Fruit fly (Drosophila melanogaster) whole organism, embryonic: Measurements from ENCODE around the gene CG3348.
A peak's percentile ranks its signal among the peaks of the same experiment; 100 is the strongest.

ENCODE experiments used
- CG10321 ChIP-seq: fragments of 200-800 bp; sonication (Bioruptor generic); IDR thresholded peaks from 2 replicates; pipeline ENCODE4 v1.3.6; 2022; ENCODE audit warnings: missing biosample characterization, missing genetic modification characterization
- CG1647 ChIP-seq: fragments of 200-800 bp; sonication (Bioruptor generic); optimal IDR thresholded peaks from 3 replicates; lab custom pipeline; 2016; ENCODE audit warnings: missing biosample characterization, missing genetic modification characterization
- CG6791 ChIP-seq: fragments of 200-800 bp; sonication (Bioruptor generic); IDR thresholded peaks from 3 replicates; pipeline ENCODE4 v1.3.6; 2022; ENCODE audit warnings: missing biosample characterization, missing genetic modification characterization; ENCODE audit not compliant: partially characterized antibody
- CG7357 ChIP-seq: fragments of 200-800 bp; sonication (Bioruptor generic); IDR thresholded peaks from 3 replicates; pipeline ENCODE4 v1.3.6; 2022; ENCODE audit warnings: missing biosample characterization, missing genetic modification characterization
- Ets65A ChIP-seq: fragments of 200-800 bp; sonication (Bioruptor generic); peaks from one replicate; lab custom pipeline; 2016; ENCODE audit warnings: missing biosample characterization, missing genetic modification characterization
- Ssrp ChIP-seq: fragments of 200-800 bp; sonication (Bioruptor generic); optimal IDR thresholded peaks from 2 replicates; lab custom pipeline; 2018; ENCODE audit warnings: missing biosample characterization, mild to moderate bottlenecking, missing genetic modification characterization, moderate library complexity
- az2 ChIP-seq: fragments of 200-800 bp; sonication (Bioruptor generic); optimal IDR thresholded peaks from 3 replicates; lab custom pipeline; 2016; ENCODE audit warnings: missing biosample characterization, missing genetic modification characterization
- fd3F ChIP-seq: fragments of 200-800 bp; sonication (Bioruptor generic); optimal IDR thresholded peaks from 2 replicates; lab custom pipeline; 2018; ENCODE audit warnings: missing biosample characterization, mild to moderate bottlenecking, missing genetic modification characterization, moderate library complexity
- psq ChIP-seq: fragments of 200-800 bp; sonication (Bioruptor generic); optimal IDR thresholded peaks from 2 replicates; lab custom pipeline; 2017; ENCODE audit warnings: missing biosample characterization, missing genetic modification characterization
- usp ChIP-seq: fragments of >200 bp; optimal IDR thresholded peaks from 2 replicates; lab custom pipeline; 2017; ENCODE audit warnings: missing biosample characterization, missing genetic modification characterization

DNA sequence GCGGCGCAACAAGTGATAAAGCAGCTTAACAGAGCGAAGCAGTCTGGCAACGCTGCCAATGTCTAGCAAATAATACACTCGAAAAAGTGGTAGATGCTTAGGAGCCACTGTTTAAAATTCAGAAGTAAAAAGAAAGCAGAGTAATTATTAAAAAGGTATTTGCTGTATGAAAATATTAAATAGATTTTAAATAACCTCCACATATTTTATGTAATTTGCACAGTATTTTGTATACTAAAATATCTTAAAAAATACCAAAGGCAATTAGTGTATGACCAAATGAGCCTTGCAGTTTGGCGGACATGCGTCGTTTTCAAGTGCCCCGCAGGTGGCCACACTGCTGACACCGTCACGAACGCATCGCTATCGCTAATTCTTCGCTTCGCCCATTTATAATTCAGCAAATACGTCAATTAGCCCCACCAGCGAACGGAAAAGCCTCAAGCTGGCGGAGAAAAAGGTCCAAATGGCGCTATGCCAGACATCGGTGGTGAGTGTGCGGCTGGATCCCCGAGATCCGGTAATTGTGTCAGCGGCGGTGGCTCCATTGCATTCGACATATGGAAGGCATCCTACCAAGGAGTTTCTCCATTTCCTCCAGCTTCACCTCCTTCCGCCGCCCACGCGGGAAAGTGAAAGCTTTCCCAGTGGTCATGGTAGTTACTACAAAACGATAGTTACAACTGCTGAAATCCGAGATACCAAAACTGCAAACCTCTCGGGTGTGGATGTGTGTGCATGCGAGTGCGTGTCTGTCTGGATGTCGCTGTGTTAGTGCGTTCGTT lies 38.7 kb downstream of the CG3348 start, which contains the start of gene pll:
- TF ChIP-seq CG7357 (GFP tag; lab: Robert Waterston, UW) = peak; percentile 80
- peak; percentile 70 for TF ChIP-seq Ssrp (tag; lab: Kevin White, UChicago)
- TF ChIP-seq Ets65A (GFP tag; lab: Kevin White, UChicago) = peak; percentile 96
- peak; percentile 85 for TF ChIP-seq az2 (GFP tag; lab: Kevin White, UChicago)
- TF ChIP-seq CG10321 = 0 out of 2 replicates have a peak, but pooled peaks have one; percentile 45
- TF ChIP-seq fd3F (GFP tag; lab: Kevin White, UChicago) = peak; percentile 75
- TF ChIP-seq psq (GFP tag; lab: Kevin White, UChicago) = peak; percentile 37
- TF ChIP-seq CG1647 = peak; percentile 32
- no peak for TF ChIP-seq CG6791 (GFP tag; lab: Robert Waterston, UW)
- TF ChIP-seq usp (GFP tag; lab: Kevin White, UChicago) = no peak
